Fruit fly (Drosophila melanogaster) whole organism, prepupa: ENCODE data around the gene mRpS33.

ENCODE experiments used
- Blimp-1 ChIP-seq: fragments of 200-800 bp; sonication (Bioruptor generic); optimal IDR thresholded peaks from 3 replicates; lab custom pipeline; 2017; ENCODE audit warnings: missing biosample characterization, missing genetic modification characterization, mild to moderate bottlenecking, moderate library complexity, missing genetic modification reagents
- CG10631 ChIP-seq: fragments of 200-800 bp; sonication (Bioruptor generic); optimal IDR thresholded peaks from 2 replicates; lab custom pipeline; 2016; ENCODE audit warnings: missing biosample characterization, missing genetic modification characterization
- CG10669 ChIP-seq: fragments of 200-800 bp; sonication (Bioruptor generic); optimal IDR thresholded peaks from 3 replicates; lab custom pipeline; 2018; ENCODE audit warnings: missing biosample characterization, mild to moderate bottlenecking, missing genetic modification characterization, moderate library complexity
- CG11294 ChIP-seq: fragments of 200-800 bp; sonication (Bioruptor generic); IDR thresholded peaks from 2 replicates; pipeline ENCODE4 v1.3.6; 2022; ENCODE audit warnings: missing biosample characterization, missing genetic modification characterization
- CG11762 ChIP-seq: fragments of 200-800 bp; sonication (Bioruptor generic); optimal IDR thresholded peaks from 3 replicates; lab custom pipeline; 2016; ENCODE audit warnings: missing biosample characterization, missing genetic modification characterization; ENCODE audit not compliant: insufficient read depth
- CG11902 ChIP-seq: fragments of 200-800 bp; sonication (Bioruptor generic); optimal IDR thresholded peaks from 3 replicates; lab custom pipeline; 2016; ENCODE audit warnings: missing biosample characterization, missing genetic modification characterization
- CG1621 ChIP-seq: fragments of 200-800 bp; sonication (Bioruptor generic); optimal IDR thresholded peaks from 3 replicates; lab custom pipeline; 2018; ENCODE audit warnings: missing biosample characterization, mild to moderate bottlenecking, missing genetic modification characterization
- CG16779 ChIP-seq: fragments of 200-800 bp; sonication (Bioruptor generic); optimal IDR thresholded peaks from 3 replicates; lab custom pipeline; 2017; ENCODE audit warnings: missing biosample characterization, mild to moderate bottlenecking, missing genetic modification characterization
- CG3032 ChIP-seq: fragments of 200-800 bp; optimal IDR thresholded peaks from 2 replicates; lab custom pipeline; 2019; ENCODE audit warnings: missing biosample characterization, mild to moderate bottlenecking, missing genetic modification characterization, moderate library complexity
- CG32006 ChIP-seq: fragments of 200-800 bp; sonication (Bioruptor generic); optimal IDR thresholded peaks from 3 replicates; lab custom pipeline; 2017; ENCODE audit warnings: missing biosample characterization, mild to moderate bottlenecking, missing genetic modification characterization
- CG34406 ChIP-seq: fragments of 200-800 bp; sonication (Bioruptor generic); optimal IDR thresholded peaks from 3 replicates; lab custom pipeline; 2016; ENCODE audit warnings: missing biosample characterization, missing genetic modification characterization
- CG3919 ChIP-seq: fragments of 200-800 bp; sonication (Bioruptor generic); optimal IDR thresholded peaks from 3 replicates; lab custom pipeline; 2016; ENCODE audit warnings: missing biosample characterization, missing genetic modification characterization
- CG4318 ChIP-seq: fragments of 200-800 bp; sonication (Bioruptor generic); optimal IDR thresholded peaks from 3 replicates; lab custom pipeline; 2017; ENCODE audit warnings: missing biosample characterization, mild to moderate bottlenecking, missing genetic modification characterization
- CG6163 ChIP-seq: fragments of 200-800 bp; sonication (Bioruptor generic); IDR thresholded peaks from 3 replicates; pipeline ENCODE4 v1.3.6; 2022; ENCODE audit warnings: missing biosample characterization, missing genetic modification characterization
- CG6276 ChIP-seq: fragments of 200-800 bp; sonication (Bioruptor generic); optimal IDR thresholded peaks from 2 replicates; lab custom pipeline; 2017; ENCODE audit warnings: missing biosample characterization, mild to moderate bottlenecking, missing genetic modification characterization
- CG6792 ChIP-seq: fragments of 200-800 bp; sonication (Bioruptor generic); optimal IDR thresholded peaks from 3 replicates; lab custom pipeline; 2016; ENCODE audit warnings: missing biosample characterization, missing genetic modification characterization
- CG6808 ChIP-seq: fragments of 200-800 bp; sonication (Bioruptor generic); optimal IDR thresholded peaks from 3 replicates; lab custom pipeline; 2017; ENCODE audit warnings: missing biosample characterization, missing genetic modification characterization, mild to moderate bottlenecking, moderate library complexity, missing genetic modification reagents
- CG6854 ChIP-seq: fragments of 200-800 bp; sonication (Bioruptor generic); optimal IDR thresholded peaks from 2 replicates; lab custom pipeline; 2017; ENCODE audit warnings: missing biosample characterization, mild to moderate bottlenecking, missing genetic modification characterization
- CG7368 ChIP-seq: fragments of 200-800 bp; sonication (Bioruptor generic); optimal IDR thresholded peaks from 3 replicates; lab custom pipeline; 2016; ENCODE audit warnings: missing biosample characterization, missing genetic modification characterization
- CG8119 ChIP-seq: fragments of 200-800 bp; sonication (Bioruptor generic); IDR thresholded peaks from 3 replicates; pipeline ENCODE4 v1.3.6; 2022; ENCODE audit warnings: missing biosample characterization, missing genetic modification characterization
- CG8319 ChIP-seq: fragments of 200-800 bp; sonication (Bioruptor generic); optimal IDR thresholded peaks from 3 replicates; lab custom pipeline; 2016; ENCODE audit warnings: missing biosample characterization, missing genetic modification characterization
- CG8632 ChIP-seq: fragments of 200-800 bp; sonication (Bioruptor generic); optimal IDR thresholded peaks from 3 replicates; lab custom pipeline; 2016; ENCODE audit warnings: missing biosample characterization, missing genetic modification characterization
- Eip78C ChIP-seq: fragments of 200-800 bp; sonication (Bioruptor generic); peaks from one replicate; lab custom pipeline; 2016; ENCODE audit warnings: missing biosample characterization, missing genetic modification characterization
- Ets96B ChIP-seq: fragments of 200-800 bp; optimal IDR thresholded peaks from 2 replicates; lab custom pipeline; 2019; ENCODE audit warnings: missing biosample characterization, mild to moderate bottlenecking, missing genetic modification characterization, moderate library complexity
- Gug ChIP-seq: fragments of 200-800 bp; sonication (Bioruptor generic); IDR thresholded peaks from 2 replicates; pipeline ENCODE4 v1.3.6; 2022; ENCODE audit warnings: missing biosample characterization, missing genetic modification characterization
- Hr39 ChIP-seq: fragments of 200-800 bp; sonication (Bioruptor generic); optimal IDR thresholded peaks from 2 replicates; lab custom pipeline; 2016; ENCODE audit warnings: missing biosample characterization, missing genetic modification characterization
- Hr4 ChIP-seq: fragments of 200-800 bp; sonication (Bioruptor generic); optimal IDR thresholded peaks from 3 replicates; lab custom pipeline; 2016; ENCODE audit warnings: missing biosample characterization, missing genetic modification characterization
- Lpt ChIP-seq: fragments of 200-800 bp; sonication (Bioruptor generic); optimal IDR thresholded peaks from 3 replicates; lab custom pipeline; 2016; ENCODE audit warnings: missing biosample characterization, missing genetic modification characterization
- Met ChIP-seq: fragments of 200-800 bp; sonication (Bioruptor generic); optimal IDR thresholded peaks from 3 replicates; lab custom pipeline; 2016; ENCODE audit warnings: missing biosample characterization, missing genetic modification characterization
- Sox102F ChIP-seq: fragments of 200-800 bp; sonication (Bioruptor generic); optimal IDR thresholded peaks from 2 replicates; lab custom pipeline; 2016; ENCODE audit warnings: missing biosample characterization, mild to moderate bottlenecking, missing genetic modification characterization
- Sox15 ChIP-seq: fragments of 200-800 bp; sonication (Bioruptor generic); optimal IDR thresholded peaks from 3 replicates; lab custom pipeline; 2016; ENCODE audit warnings: missing biosample characterization, missing genetic modification characterization
- achi ChIP-seq: fragments of 200-800 bp; sonication (Bioruptor generic); optimal IDR thresholded peaks from 3 replicates; lab custom pipeline; 2016; ENCODE audit warnings: missing biosample characterization, missing genetic modification characterization
- acj6 ChIP-seq: fragments of 200-800 bp; sonication (Bioruptor generic); optimal IDR thresholded peaks from 3 replicates; lab custom pipeline; 2016; ENCODE audit warnings: missing biosample characterization, missing genetic modification characterization
- cyc ChIP-seq: fragments of 200-800 bp; sonication (Bioruptor generic); optimal IDR thresholded peaks from 3 replicates; lab custom pipeline; 2016; ENCODE audit warnings: missing biosample characterization, missing genetic modification characterization
- dac ChIP-seq: fragments of 200-800 bp; sonication (Bioruptor generic); optimal IDR thresholded peaks from 2 replicates; lab custom pipeline; 2017; ENCODE audit warnings: missing biosample characterization, mild to moderate bottlenecking, missing genetic modification characterization
- eg ChIP-seq: fragments of 200-800 bp; sonication (Bioruptor generic); IDR thresholded peaks from 3 replicates; pipeline ENCODE4 v1.3.6; 2022; ENCODE audit warnings: missing biosample characterization, missing genetic modification characterization
- esn ChIP-seq: fragments of 200-800 bp; sonication (Bioruptor generic); optimal IDR thresholded peaks from 2 replicates; lab custom pipeline; 2016; ENCODE audit warnings: missing biosample characterization, mild to moderate bottlenecking, missing genetic modification characterization, moderate library complexity
- fd59A ChIP-seq: fragments of 200-800 bp; sonication (Bioruptor generic); optimal IDR thresholded peaks from 2 replicates; lab custom pipeline; 2017; ENCODE audit warnings: missing biosample characterization, mild to moderate bottlenecking, missing genetic modification characterization, missing genetic modification reagents
- fkh ChIP-seq: fragments of 200-800 bp; sonication (Bioruptor generic); optimal IDR thresholded peaks from 3 replicates; lab custom pipeline; 2017; ENCODE audit warnings: missing biosample characterization, mild to moderate bottlenecking, missing genetic modification characterization, moderate library complexity
- lz ChIP-seq: fragments of 200-800 bp; sonication (Bioruptor generic); optimal IDR thresholded peaks from 3 replicates; lab custom pipeline; 2016; ENCODE audit warnings: missing biosample characterization, missing genetic modification characterization
- net ChIP-seq: fragments of 200-800 bp; sonication (Bioruptor generic); optimal IDR thresholded peaks from 3 replicates; lab custom pipeline; 2016; ENCODE audit warnings: missing biosample characterization, missing genetic modification characterization
- pdm3 ChIP-seq: fragments of 200-800 bp; sonication (Bioruptor generic); optimal IDR thresholded peaks from 3 replicates; lab custom pipeline; 2016; ENCODE audit warnings: missing biosample characterization, missing genetic modification characterization
- spab ChIP-seq: fragments of 200-800 bp; sonication (Bioruptor generic); optimal IDR thresholded peaks from 2 replicates; lab custom pipeline; 2017; ENCODE audit warnings: missing biosample characterization, mild to moderate bottlenecking, missing genetic modification characterization, missing genetic modification reagents
- ss ChIP-seq, 2 experiments: fragments of 200-800 bp; sonication (Bioruptor generic); optimal IDR thresholded peaks; 2 replicates in 1 of 2; 3 replicates in 1 of 2; lab custom pipeline; 2017 to 2018; ENCODE audit warnings: mild to moderate bottlenecking in 2 of 2, missing biosample characterization in 2 of 2, missing genetic modification characterization in 2 of 2, moderate library complexity in 1 of 2
- svp ChIP-seq: fragments of 200-800 bp; sonication (Bioruptor generic); peaks from one replicate; lab custom pipeline; 2016; ENCODE audit warnings: missing biosample characterization, missing genetic modification characterization
- vri ChIP-seq: fragments of 200-800 bp; sonication (Bioruptor generic); optimal IDR thresholded peaks from 3 replicates; lab custom pipeline; 2016; ENCODE audit warnings: missing biosample characterization, mild to moderate bottlenecking, missing genetic modification characterization

Gene mRpS33

DNA sequence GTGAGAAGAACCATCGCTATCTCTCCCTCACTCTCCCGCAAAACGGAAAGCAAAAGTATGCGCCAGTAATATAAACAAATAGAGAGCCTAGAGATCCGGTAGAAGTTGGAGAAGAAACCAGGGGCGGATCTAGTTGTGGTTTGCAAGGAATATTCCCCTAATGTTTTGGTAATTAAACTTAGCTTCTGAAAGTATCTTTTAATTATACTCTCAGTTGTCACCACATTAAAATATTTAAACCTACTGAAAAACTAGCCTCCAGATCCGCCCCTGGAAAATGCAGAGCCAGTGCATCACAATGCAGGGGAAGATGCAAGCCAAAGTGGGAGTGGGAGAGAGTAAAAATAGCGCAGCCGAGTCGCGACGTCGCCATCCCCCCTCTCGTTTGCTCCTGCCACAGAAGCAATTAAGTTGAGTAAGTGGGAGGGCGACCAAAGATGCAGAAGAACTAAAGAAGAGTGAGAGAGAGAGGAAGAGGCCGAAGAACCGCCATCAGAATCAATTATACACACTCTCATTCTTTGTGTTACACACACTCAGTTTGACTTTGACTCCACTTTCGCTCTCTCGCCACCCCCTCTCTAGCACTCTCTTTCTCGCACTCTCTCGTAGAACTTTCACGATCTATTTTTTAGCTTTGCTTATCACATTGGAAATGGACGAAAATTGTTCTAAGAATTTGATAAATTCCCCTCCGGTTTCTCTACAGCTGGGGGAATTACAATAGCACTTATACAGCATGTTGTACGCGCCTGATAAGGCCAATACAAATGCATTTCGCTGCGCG, 13.0 kb upstream of the mRpS33 start (continued):
- TF ChIP-seq CG6276 (peak; percentile 89), svp (peak; percentile 93), CG16779 (tag; lab: Kevin White, UChicago) (peak; percentile 94), CG8632 (GFP tag; lab: Kevin White, UChicago) (peak; percentile 93), CG3919 (GFP tag; lab: Kevin White, UChicago) (peak; percentile 99), CG6854 (GFP tag; lab: Kevin White, UChicago) (peak; percentile 37), CG6792 (GFP tag; lab: Kevin White, UChicago) (peak; percentile 97), esn (peak; percentile 92), Ets96B (tag; lab: Kevin White, UChicago) (peak; percentile 99), CG7368 (GFP tag; lab: Kevin White, UChicago) (peak; percentile 97), Blimp-1 (GFP tag; lab: Kevin White, UChicago) (peak; percentile 37), Hr39 (GFP tag; lab: Kevin White, UChicago) (peak; percentile 93), lz (peak; percentile 94), Eip78C (GFP tag; lab: Kevin White, UChicago) (peak; percentile 99), CG11294 (GFP tag; lab: Robert Waterston, UW) (peak; percentile 98), vri (peak; percentile 56), achi (GFP tag; lab: Kevin White, UChicago) (peak; percentile 97), net (peak; percentile 97), CG8119 (GFP tag; lab: Robert Waterston, UW) (peak; percentile 93), CG11762 (GFP tag; lab: Kevin White, UChicago) (peak; percentile 93), fkh (GFP tag; lab: Kevin White, UChicago) (peak; percentile 67), CG1621 (peak; percentile 98), CG34406 (GFP tag; lab: Kevin White, UChicago) (peak; percentile 92), CG4318 (GFP tag; lab: Kevin White, UChicago) (peak; percentile 98), eg (GFP tag; lab: Robert Waterston, UW) (peak; percentile 99), Met (GFP tag; lab: Kevin White, UChicago) (peak; percentile 87), ss (GFP tag; optimal IDR thresholded peaks at IDR 0.05; lab: Kevin White, UChicago) (peak; percentile 98), fd59A (peak; percentile 99), Lpt (GFP tag; lab: Kevin White, UChicago) (peak; percentile 97)
- TF ChIP-seq, all 60 proteins: peak for 58

DNA sequence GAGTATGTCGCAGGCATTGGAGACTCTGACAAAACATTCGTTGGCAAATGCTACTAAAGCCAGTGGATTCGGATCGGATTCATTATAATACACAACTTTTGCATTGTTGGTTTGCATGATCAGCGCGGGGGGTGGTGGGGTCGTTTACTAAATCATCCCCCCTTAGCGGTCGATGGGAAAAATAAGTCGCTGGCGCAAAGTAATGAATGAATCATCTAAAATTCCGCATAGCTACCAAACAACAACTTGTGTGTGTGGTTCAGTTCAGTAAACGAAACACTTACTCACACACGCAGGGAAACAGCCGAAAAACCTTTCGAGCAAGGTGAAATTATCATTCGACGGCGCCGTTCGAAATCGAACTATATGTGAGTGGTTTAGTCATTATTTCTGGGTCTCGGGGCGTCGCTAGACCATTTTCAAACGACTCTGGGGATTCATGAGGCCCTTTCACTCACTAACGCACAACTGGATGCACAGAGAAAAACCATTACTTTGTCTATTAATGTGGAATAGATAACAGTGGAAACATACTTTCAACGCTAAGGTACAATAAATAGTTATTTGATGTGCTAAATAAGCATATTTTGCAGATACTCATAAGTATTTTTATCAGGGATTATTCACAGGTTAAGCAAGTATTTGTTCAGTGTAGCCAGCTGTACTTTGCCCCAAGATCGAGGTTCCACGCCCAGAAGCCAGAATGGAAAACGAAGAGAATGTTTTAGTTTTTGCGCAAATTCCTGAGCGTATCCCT, 12.2 kb upstream of the mRpS33 start:
- TF ChIP-seq Sox102F (GFP tag; lab: Kevin White, UChicago) (no peak), CG32006 (GFP tag; lab: Kevin White, UChicago) (peak; percentile 78), Blimp-1 (GFP tag; lab: Kevin White, UChicago) (no peak), CG1621 (peak; percentile 61), dac (GFP tag; lab: Kevin White, UChicago) (peak; percentile 35), Gug (GFP tag; lab: Robert Waterston, UW) (peak; percentile 92), CG6808 (peak; percentile 79), Hr4 (GFP tag; lab: Kevin White, UChicago) (peak; percentile 57), CG10669 (GFP tag; lab: Kevin White, UChicago) (no peak), CG11294 (GFP tag; lab: Robert Waterston, UW) (peak; percentile 79), lz (no peak), pdm3 (GFP tag; lab: Kevin White, UChicago) (no peak), CG6163 (GFP tag; lab: Robert Waterston, UW) (peak; percentile 90), Sox15 (GFP tag; lab: Kevin White, UChicago) (no peak), Ets96B (tag; lab: Kevin White, UChicago) (peak; percentile 6), CG10631 (GFP tag; lab: Kevin White, UChicago) (no peak), acj6 (GFP tag; lab: Kevin White, UChicago) (no peak), CG8632 (GFP tag; lab: Kevin White, UChicago) (no peak), Met (GFP tag; lab: Kevin White, UChicago) (no peak), CG6792 (GFP tag; lab: Kevin White, UChicago) (no peak), CG4318 (GFP tag; lab: Kevin White, UChicago) (no peak), CG3032 (tag; lab: Kevin White, UChicago) (no peak), CG8319 (GFP tag; lab: Kevin White, UChicago) (no peak), CG11762 (GFP tag; lab: Kevin White, UChicago) (peak; percentile 68), vri (no peak), CG6854 (GFP tag; lab: Kevin White, UChicago) (no peak), cyc (GFP tag; lab: Kevin White, UChicago) (no peak), spab (GFP tag; lab: Kevin White, UChicago) (no peak), CG11902 (no peak)
